Worm (Caenorhabditis elegans): ENCODE results near the gene hpl-2.
A peak's percentile ranks its signal among the peaks of the same experiment; 100 is the strongest.

Gene hpl-2

DNA sequence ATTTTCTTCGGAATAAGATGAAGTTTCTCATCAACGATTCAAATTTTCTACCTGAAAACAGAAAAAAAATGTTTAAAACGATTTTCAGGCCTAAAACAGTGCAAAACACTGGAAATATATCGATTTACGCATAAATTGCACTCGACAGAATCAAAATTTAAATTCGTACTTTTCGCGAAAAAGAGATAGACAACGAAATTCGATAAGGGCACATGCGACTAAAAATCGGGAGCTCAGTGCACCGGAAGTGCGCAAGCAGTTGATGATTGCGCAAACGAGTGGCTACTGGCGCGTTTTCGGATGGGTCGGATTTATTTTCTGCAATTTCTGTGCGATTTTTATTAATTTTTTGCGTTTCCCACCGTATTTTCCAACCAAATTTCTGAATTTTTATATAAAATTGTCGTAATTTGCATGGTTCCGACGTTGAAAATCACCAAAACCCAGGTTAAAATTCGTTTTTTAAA, 48.3 kb downstream of the hpl-2 start, which contains the start of the genes Y39A1A.21 and Y39A1A.22 (continued):
- TF ChIP-seq nhr-77 (tag; optimal IDR thresholded peaks at IDR 0.05) (peak; percentile 63), lin-1 (GFP tag; IDR thresholded peaks at IDR 0.05) (no peak), Y105C5A.15 (GFP tag; IDR thresholded peaks at IDR 0.05) (no peak), mxl-2 (GFP tag; conservative IDR thresholded peaks at IDR 0.05) (no peak), spr-3 (GFP tag; optimal IDR thresholded peaks at IDR 0.05) (peak; percentile 74), F10B5.3 (tag; optimal IDR thresholded peaks at IDR 0.05) (peak; percentile 23), hlh-30 (tag; optimal IDR thresholded peaks at IDR 0.05; ENCODE audit: insufficient read depth) (peak; percentile 69), ZK337.2 (GFP tag; IDR thresholded peaks at IDR 0.05) (0 out of 2 replicates have a peak, but pooled peaks have one; percentile 43), D1046.2 (GFP tag; IDR thresholded peaks at IDR 0.05) (no peak), lin-38 (GFP tag; IDR thresholded peaks at IDR 0.05) (peak; percentile 87), lir-3 (tag; optimal IDR thresholded peaks at IDR 0.05) (no peak), vab-7 (GFP tag; IDR thresholded peaks at IDR 0.05) (no peak), dpl-1 (GFP tag; optimal IDR thresholded peaks at IDR 0.05) (peak; percentile 78), ztf-7 (tag; optimal IDR thresholded peaks at IDR 0.05) (peak; percentile 53), lin-15B (tag; optimal IDR thresholded peaks at IDR 0.05) (no peak), zip-2 (tag; optimal IDR thresholded peaks at IDR 0.05) (peak; percentile 31), ZK546.5 (tag; optimal IDR thresholded peaks at IDR 0.05) (no peak), F37D6.2 (tag; optimal IDR thresholded peaks at IDR 0.05) (peak; percentile 58), madf-9 (GFP tag; conservative IDR thresholded peaks at IDR 0.05) (peak; percentile 51), dmd-6 (GFP tag; IDR thresholded peaks at IDR 0.05) (peak; percentile 80), zfp-3 (GFP tag; conservative IDR thresholded peaks at IDR 0.05) (no peak), mep-1 (tag; optimal IDR thresholded peaks at IDR 0.05) (peak; percentile 81), lsy-2 (tag; optimal IDR thresholded peaks at IDR 0.05) (peak in 1 of 2 experiments; percentile 85), ctbp-1 (GFP tag; IDR thresholded peaks at IDR 0.05) (0 out of 2 replicates have a peak, but pooled peaks have one; percentile 30), unc-130 (GFP tag; optimal IDR thresholded peaks at IDR 0.05) (peak; percentile 8), arid-1 (GFP tag; conservative IDR thresholded peaks at IDR 0.05) (peak; percentile 68), nhr-102 (tag; optimal IDR thresholded peaks at IDR 0.05) (peak; percentile 68), nhr-48 (tag; optimal IDR thresholded peaks at IDR 0.05) (peak; percentile 62), ama-1 (optimal IDR thresholded peaks at IDR 0.05) (no peak), saeg-2 (GFP tag; IDR thresholded peaks at IDR 0.05) (0 out of 2 replicates have a peak, but pooled peaks have one; percentile 23), lin-39 (tag; optimal IDR thresholded peaks at IDR 0.05) (no peak), nhr-6 (tag; optimal IDR thresholded peaks at IDR 0.05) (peak; percentile 68), hif-1 (tag; optimal IDR thresholded peaks at IDR 0.05) (peak in 1 of 2 experiments; percentile 60), mxl-3 (GFP tag; optimal IDR thresholded peaks at IDR 0.05) (no peak), php-3 (GFP tag; IDR thresholded peaks at IDR 0.05) (no peak), pha-4 (GFP tag; IDR thresholded peaks at IDR 0.05) (0 out of 2 replicates have a peak, but pooled peaks have one; percentile 45), pha-4 (tag; optimal IDR thresholded peaks at IDR 0.05) (no peak), T26A8.4 (GFP tag; IDR thresholded peaks at IDR 0.05) (peak; percentile 86), F26F4.8 (GFP tag; conservative IDR thresholded peaks at IDR 0.05) (no peak), nhr-11 (tag; optimal IDR thresholded peaks at IDR 0.05) (peak; percentile 70), lin-13 (GFP tag; optimal IDR thresholded peaks at IDR 0.05) (peak; percentile 7), Y48G9A.11 (GFP tag; IDR thresholded peaks at IDR 0.05) (0 out of 2 replicates have a peak, but pooled peaks have one; percentile 31), nhr-28 (tag; optimal IDR thresholded peaks at IDR 0.05) (peak; percentile 56), madf-5 (GFP tag; IDR thresholded peaks at IDR 0.05) (no peak), nhr-41 (GFP tag; IDR thresholded peaks at IDR 0.05) (no peak), daf-19 (GFP tag; conservative IDR thresholded peaks at IDR 0.05) (0 out of 2 replicates have a peak, but pooled peaks have one; percentile 28), mdt-29 (GFP tag; IDR thresholded peaks at IDR 0.05) (peak; percentile 43; the same call in 1 of the 2 replicates), hlh-11 (tag; optimal IDR thresholded peaks at IDR 0.05) (peak; percentile 80), skn-1 (tag; optimal IDR thresholded peaks at IDR 0.05) (no peak), zfp-2 (tag; optimal IDR thresholded peaks at IDR 0.05) (peak; percentile 16), F49E8.2 (tag; optimal IDR thresholded peaks at IDR 0.05; ENCODE audit: borderline replicate concordance) (peak; percentile 27)
